Worm (Caenorhabditis elegans) whole organism, L1 larva: ENCODE data around the gene F26G1.11.

Source experiments
- egl-13 ChIP-seq: sonication (generic microtip); optimal IDR thresholded peaks from 2 replicates; lab custom pipeline; 2016; ENCODE audit warnings: missing genotype, missing genetic modification reagents, missing genetic modification characterization, missing compliant biosample characterization
- egl-27 ChIP-seq, 2 experiments: fragments of 150-350 bp in 1 of 2; sonication (generic microtip); optimal IDR thresholded peaks; 3 replicates each; lab custom pipeline; 2017 to 2018; ENCODE audit warnings: missing biosample characterization in 2 of 2, missing genetic modification characterization in 2 of 2, missing genetic modification reagents in 2 of 2
- mdl-1 ChIP-seq, 2 experiments: fragments of 150-350 bp; optimal IDR thresholded peaks; 2 replicates each; lab custom pipeline; 2014 to 2017; ENCODE audit warnings: missing biosample characterization in 2 of 2, missing genetic modification characterization in 2 of 2, inconsistent platforms in 1 of 2
- mep-1 ChIP-seq: fragments of 150-350 bp; optimal IDR thresholded peaks from 2 replicates; lab custom pipeline; 2014; ENCODE audit warnings: missing biosample characterization, missing genetic modification characterization
- nhr-237 ChIP-seq: fragments of 150-350 bp; optimal IDR thresholded peaks from 2 replicates; lab custom pipeline; 2014; ENCODE audit warnings: missing biosample characterization, missing genetic modification characterization
- nhr-77 ChIP-seq: fragments of 150-350 bp; optimal IDR thresholded peaks from 2 replicates; lab custom pipeline; 2014; ENCODE audit warnings: missing biosample characterization, missing genetic modification characterization
- sptf-1 ChIP-seq: fragments of 150-350 bp; optimal IDR thresholded peaks from 2 replicates; lab custom pipeline; 2014; ENCODE audit warnings: missing biosample characterization, missing genetic modification characterization
- swsn-7 ChIP-seq: sonication (generic microtip); optimal IDR thresholded peaks from 2 replicates; lab custom pipeline; 2016; ENCODE audit warnings: missing genetic modification characterization, missing compliant biosample characterization
- unc-130 ChIP-seq: fragments of 150-350 bp; optimal IDR thresholded peaks from 2 replicates; lab custom pipeline; 2017; ENCODE audit warnings: missing biosample characterization, missing genetic modification characterization, inconsistent platforms
- unc-62 ChIP-seq: fragments of 150-350 bp; optimal IDR thresholded peaks from 2 replicates; lab custom pipeline; 2014; ENCODE audit warnings: missing biosample characterization, missing genetic modification reagents, missing genetic modification characterization
- zag-1 ChIP-seq: fragments of 150-350 bp; optimal IDR thresholded peaks from 2 replicates; lab custom pipeline; 2014; ENCODE audit warnings: missing biosample characterization, missing genetic modification characterization
- ztf-11 ChIP-seq, 2 experiments: sonication (generic microtip); optimal IDR thresholded peaks; 2 replicates each; lab custom pipeline; 2016 to 2017; ENCODE audit warnings: missing genetic modification characterization in 2 of 2, missing biosample characterization in 1 of 2, missing compliant biosample characterization in 1 of 2

DNA sequence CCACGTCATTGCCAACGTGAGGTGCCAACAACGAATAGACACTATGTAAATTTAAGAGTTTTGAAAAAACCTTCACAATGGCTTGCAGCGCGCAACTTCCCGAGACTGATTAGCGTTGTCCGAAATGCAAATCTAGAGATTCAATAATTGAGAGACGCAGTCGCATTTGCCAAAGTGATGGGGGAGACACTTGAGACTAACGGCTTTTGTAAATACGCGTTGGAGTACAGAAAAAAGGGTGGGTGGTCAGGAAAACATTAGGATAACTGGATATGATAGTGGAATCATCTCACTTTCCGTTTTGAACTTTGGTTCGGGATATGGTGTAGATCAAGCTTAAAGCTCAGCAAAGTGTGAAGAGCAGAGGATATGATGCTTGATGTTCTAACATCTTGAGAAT is 2.8 kb downstream of the F26G1.11 start:
- no peak for TF ChIP-seq zag-1 (tag; lab: Kevin White, UChicago)
- no peak for TF ChIP-seq nhr-77 (tag; lab: Kevin White, UChicago)
- TF ChIP-seq unc-130 = no peak
- TF ChIP-seq mep-1 (tag; lab: Kevin White, UChicago) = no peak
- no peak for TF ChIP-seq nhr-237
- TF ChIP-seq egl-27 (tag; optimal IDR thresholded peaks at IDR 0.05; lab: Kevin White, UChicago) = no peak
- no peak for TF ChIP-seq ztf-11 (tag; optimal IDR thresholded peaks at IDR 0.05; lab: Kevin White, UChicago)
- no peak for TF ChIP-seq mdl-1 (tag; optimal IDR thresholded peaks at IDR 0.05; lab: Kevin White, UChicago)
- no peak for TF ChIP-seq unc-62
- TF ChIP-seq swsn-7 (tag; lab: Kevin White, UChicago) = no peak
- no peak for TF ChIP-seq sptf-1 (tag; lab: Kevin White, UChicago)
- TF ChIP-seq egl-13 (tag; lab: Kevin White, UChicago) = no peak
